Fruit fly (Drosophila melanogaster): ENCODE measurements around the gene CG32669.

CG32669 gene

dm6 chrX:10846972-10847435, 2.1 kb upstream of the CG32669 start, which contains the start of gene sbr (continued):
- no peak for TF ChIP-seq Ravus (GFP tag; IDR thresholded peaks at IDR 0.05)
- no peak for TF ChIP-seq Asciz (GFP tag; optimal IDR thresholded peaks at IDR 0.05)
- no peak for TF ChIP-seq corto (GFP tag; optimal IDR thresholded peaks at IDR 0.05)
- no peak for TF ChIP-seq CG1024 (GFP tag; IDR thresholded peaks at IDR 0.05)
- TF ChIP-seq CG9817 (tag; optimal IDR thresholded peaks at IDR 0.05), result peak; percentile 21
- TF ChIP-seq CG9215 (GFP tag; IDR thresholded peaks at IDR 0.05), result no peak
- TF ChIP-seq CG6765 (GFP tag; optimal IDR thresholded peaks at IDR 0.05), result no peak
- TF ChIP-seq CG1647 (GFP tag; optimal IDR thresholded peaks at IDR 0.05), result no peak
- no peak for TF ChIP-seq zfh1 (GFP tag; IDR thresholded peaks at IDR 0.05)
- TF ChIP-seq CG11456 (GFP tag; IDR thresholded peaks at IDR 0.05), result no peak
- no peak for TF ChIP-seq Taf1 (GFP tag; IDR thresholded peaks at IDR 0.05)
- TF ChIP-seq Abd-B (GFP tag; optimal IDR thresholded peaks at IDR 0.05), result no peak
- no peak for TF ChIP-seq z (GFP tag; IDR thresholded peaks at IDR 0.05)
- no peak for TF ChIP-seq p53 (GFP tag; optimal IDR thresholded peaks at IDR 0.05)
- TF ChIP-seq CG34422 (GFP tag; IDR thresholded peaks at IDR 0.05), result no peak
- peak; percentile 37 for TF ChIP-seq CoRest (tag; optimal IDR thresholded peaks at IDR 0.05)
- TF ChIP-seq Dref (GFP tag; IDR thresholded peaks at IDR 0.05), result peak; percentile 69
- TF ChIP-seq maf-S (GFP tag; optimal IDR thresholded peaks at IDR 0.05), result no peak
- peak; percentile 6 for TF ChIP-seq Xbp1 (GFP tag; optimal IDR thresholded peaks at IDR 0.05)
- TF ChIP-seq CG8290 (GFP tag; optimal IDR thresholded peaks at IDR 0.05), result peak; percentile 31
- TF ChIP-seq CG8290 (tag; optimal IDR thresholded peaks at IDR 0.05), result no peak
- TF ChIP-seq CG8944 (GFP tag; optimal IDR thresholded peaks at IDR 0.05), result no peak
- TF ChIP-seq CG17385 (GFP tag; optimal IDR thresholded peaks at IDR 0.05), result no peak
- no peak for TF ChIP-seq Oaz (GFP tag; IDR thresholded peaks at IDR 0.05)
- no peak for TF ChIP-seq nerfin-1 (tag; optimal IDR thresholded peaks at IDR 0.05)
- no peak for TF ChIP-seq gt (GFP tag; IDR thresholded peaks at IDR 0.05)
- no peak for TF ChIP-seq CG6254 (GFP tag; optimal IDR thresholded peaks at IDR 0.05)
- TF ChIP-seq Optix (GFP tag; IDR thresholded peaks at IDR 0.05), result no peak
- TF ChIP-seq CG3407 (GFP tag; optimal IDR thresholded peaks at IDR 0.05), result no peak
- TF ChIP-seq lmd (GFP tag; IDR thresholded peaks at IDR 0.05), result no peak
- TF ChIP-seq CG11085 (GFP tag; IDR thresholded peaks at IDR 0.05), result no peak
- TF ChIP-seq pfk (GFP tag; optimal IDR thresholded peaks at IDR 0.05), result no peak
- no peak for TF ChIP-seq CG7271 (tag; optimal IDR thresholded peaks at IDR 0.05)
- no peak for TF ChIP-seq kni (GFP tag; optimal IDR thresholded peaks at IDR 0.05)
- no peak for TF ChIP-seq ara (GFP tag; IDR thresholded peaks at IDR 0.05)
- TF ChIP-seq PHDP (tag; optimal IDR thresholded peaks at IDR 0.05), result no peak
- peak; percentile 76; the same call in 2 of the 3 replicates for TF ChIP-seq hb (GFP tag; IDR thresholded peaks at IDR 0.05; ENCODE audit: partially characterized antibody)
- no peak for TF ChIP-seq CG32767 (GFP tag; IDR thresholded peaks at IDR 0.05)
- no peak for TF ChIP-seq CG13624 (GFP tag; optimal IDR thresholded peaks at IDR 0.05)
- peak; percentile 8 for TF ChIP-seq CG9727 (GFP tag; optimal IDR thresholded peaks at IDR 0.05)
- no peak for TF ChIP-seq oc (tag; optimal IDR thresholded peaks at IDR 0.05)
- TF ChIP-seq ato (GFP tag; IDR thresholded peaks at IDR 0.05; ENCODE audit: partially characterized antibody), result 0 out of 2 replicates have a peak, but pooled peaks have one; percentile 13
- TF ChIP-seq mld (GFP tag; IDR thresholded peaks at IDR 0.05; ENCODE audit: partially characterized antibody), result no peak; the same call in 2 of the 3 replicates
- TF ChIP-seq Ets97D (GFP tag; optimal IDR thresholded peaks at IDR 0.05), result peak; percentile 13
- TF ChIP-seq Ssrp (tag; optimal IDR thresholded peaks at IDR 0.05), result no peak
- TF ChIP-seq so (GFP tag; IDR thresholded peaks at IDR 0.05), result no peak
- no peak for TF ChIP-seq Camta (GFP tag; optimal IDR thresholded peaks at IDR 0.05)
- no peak for TF ChIP-seq CG15011 (GFP tag; optimal IDR thresholded peaks at IDR 0.05)
- TF ChIP-seq CG7839 (tag; optimal IDR thresholded peaks at IDR 0.05), result no peak
- TF ChIP-seq CG10959 (GFP tag; IDR thresholded peaks at IDR 0.05), result no peak
- TF ChIP-seq ken (GFP tag; IDR thresholded peaks at IDR 0.05), result no peak
- TF ChIP-seq CG18262 (tag; optimal IDR thresholded peaks at IDR 0.05), result peak; percentile 12

All from whole organism, embryonic.